Worm (Caenorhabditis elegans): Measurements from ENCODE around the gene dvc-1.

DNA sequence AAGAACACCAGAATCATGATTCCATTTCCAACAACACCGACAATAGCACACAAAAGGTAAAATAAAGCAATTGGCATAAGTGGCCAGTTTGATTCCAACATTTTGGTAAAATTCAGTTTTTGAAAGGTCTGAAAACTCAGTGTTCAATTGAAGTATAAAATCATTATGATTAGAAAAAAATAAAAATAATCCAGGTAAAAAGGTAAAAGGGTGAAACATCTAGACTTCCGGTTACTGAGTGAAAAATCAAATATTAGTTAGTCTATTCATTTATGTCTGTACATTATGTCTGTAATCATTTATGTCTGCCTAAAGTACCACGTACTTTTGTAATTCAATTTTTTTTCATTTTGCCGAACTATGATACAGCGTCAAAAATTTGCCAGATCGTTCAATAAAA lies 15.8 kb upstream of the dvc-1 start, which contains the start of gene srsx-31:
- TF ChIP-seq elt-3 (tag; optimal IDR thresholded peaks at IDR 0.05) = no peak
- no peak for TF ChIP-seq unc-62 (GFP tag; optimal IDR thresholded peaks at IDR 0.05)
- no peak for TF ChIP-seq unc-39 (tag; optimal IDR thresholded peaks at IDR 0.05)
- TF ChIP-seq sem-2 (GFP tag; optimal IDR thresholded peaks at IDR 0.05) = no peak
- no peak for TF ChIP-seq mep-1 (tag; optimal IDR thresholded peaks at IDR 0.05)
- no peak for TF ChIP-seq blmp-1 (tag; optimal IDR thresholded peaks at IDR 0.05)
- TF ChIP-seq nhr-28 (tag; optimal IDR thresholded peaks at IDR 0.05) = no peak
- no peak for TF ChIP-seq tbx-8 (GFP tag; optimal IDR thresholded peaks at IDR 0.05)
